Worm (Caenorhabditis elegans) whole organism, L1 larva: Measurements from ENCODE around the gene C14A4.8.

Experiments used
- C04F5.9 ChIP-seq: sonication (generic microtip); optimal IDR thresholded peaks from 2 replicates; lab custom pipeline; 2016; ENCODE audit warnings: missing genetic modification characterization, missing compliant biosample characterization
- C16A3.4 ChIP-seq: fragments of 150-350 bp; optimal IDR thresholded peaks from 2 replicates; lab custom pipeline; 2014; ENCODE audit warnings: missing biosample characterization, missing genetic modification characterization
- C34B4.2 ChIP-seq: sonication (generic microtip); optimal IDR thresholded peaks from 2 replicates; lab custom pipeline; 2017; ENCODE audit warnings: mild to moderate bottlenecking, missing genetic modification characterization, missing compliant biosample characterization
- Y116A8C.19 ChIP-seq: sonication (generic microtip); optimal IDR thresholded peaks from 2 replicates; lab custom pipeline; 2016; ENCODE audit warnings: missing compliant biosample characterization, missing genetic modification characterization, borderline replicate concordance
- aha-1 ChIP-seq: fragments of 150-350 bp; optimal IDR thresholded peaks from 2 replicates; lab custom pipeline; 2014; ENCODE audit warnings: missing biosample characterization, missing genetic modification characterization
- aly-2 ChIP-seq: fragments of 150-350 bp; optimal IDR thresholded peaks from 2 replicates; lab custom pipeline; 2014; ENCODE audit warnings: missing biosample characterization, missing genetic modification characterization
- ama-1 ChIP-seq: fragments of 150-350 bp; optimal IDR thresholded peaks from 2 replicates; lab custom pipeline; 2014
- blmp-1 ChIP-seq: fragments of 150-350 bp; optimal IDR thresholded peaks from 2 replicates; lab custom pipeline; 2014; ENCODE audit warnings: missing biosample characterization, missing genetic modification characterization
- ceh-8 ChIP-seq: fragments of 200-800 bp; sonication (Bioruptor generic); optimal IDR thresholded peaks from 2 replicates; lab custom pipeline; 2018; ENCODE audit warnings: mild to moderate bottlenecking, missing genetic modification characterization, moderate library complexity, missing compliant biosample characterization
- ceh-82 ChIP-seq, 3 experiments: fragments of 150-350 bp in 1 of 3; sonication (generic microtip) in 2 of 3; optimal IDR thresholded peaks; 2 replicates each; lab custom pipeline; 2014 to 2017; ENCODE audit warnings: missing biosample characterization in 3 of 3, missing genetic modification characterization in 3 of 3
- ceh-90 ChIP-seq: sonication (generic microtip); optimal IDR thresholded peaks from 2 replicates; lab custom pipeline; 2016; ENCODE audit warnings: missing genetic modification characterization, missing compliant biosample characterization
- dpl-1 ChIP-seq, 3 experiments: fragments of 150-350 bp in 2 of 3; sonication (generic microtip) in 1 of 3; optimal IDR thresholded peaks; 2 replicates each; lab custom pipeline; 2014 to 2017; ENCODE audit warnings: missing biosample characterization in 3 of 3, missing genetic modification characterization in 3 of 3, missing genetic modification reagents in 3 of 3
- dsc-1 ChIP-seq: sonication (generic microtip); optimal IDR thresholded peaks from 2 replicates; lab custom pipeline; 2016; ENCODE audit warnings: mild to moderate bottlenecking, missing genetic modification characterization, missing compliant biosample characterization
- efl-1 ChIP-seq, 4 experiments: fragments of 150-350 bp; optimal IDR thresholded peaks in 3 of 4; peaks in 1 of 4; 1 replicate in 1 of 4; 2 replicates in 3 of 4; lab custom pipeline; 2014; ENCODE audit warnings: missing biosample characterization in 2 of 4, missing genetic modification characterization in 2 of 4, missing genetic modification reagents in 2 of 4
- egl-27 ChIP-seq, 2 experiments: fragments of 150-350 bp in 1 of 2; sonication (generic microtip); optimal IDR thresholded peaks; 3 replicates each; lab custom pipeline; 2017 to 2018; ENCODE audit warnings: missing biosample characterization in 2 of 2, missing genetic modification characterization in 2 of 2, missing genetic modification reagents in 2 of 2
- elt-3 ChIP-seq, 6 experiments: fragments of 150-350 bp in 1 of 6; sonication (generic microtip); optimal IDR thresholded peaks; 2 replicates each; lab custom pipeline; 2017 to 2018; ENCODE audit warnings: missing biosample characterization in 6 of 6, missing genetic modification characterization in 6 of 6, inconsistent platforms in 1 of 6
- fkh-10 ChIP-seq: sonication (generic microtip); optimal IDR thresholded peaks from 2 replicates; lab custom pipeline; 2017; ENCODE audit warnings: missing biosample characterization, missing genetic modification reagents, missing genetic modification characterization
- fkh-8 ChIP-seq: sonication (generic microtip); optimal IDR thresholded peaks from 2 replicates; lab custom pipeline; 2016; ENCODE audit warnings: mild to moderate bottlenecking, missing genetic modification characterization, missing compliant biosample characterization
- fos-1 ChIP-seq: fragments of 150-350 bp; optimal IDR thresholded peaks from 2 replicates; lab custom pipeline; 2014; ENCODE audit warnings: missing biosample characterization, missing genetic modification characterization
- grh-1 ChIP-seq: fragments of 200-800 bp; sonication (Bioruptor generic); IDR thresholded peaks from 2 replicates; pipeline ENCODE4 v1.3.6; 2022; ENCODE audit warnings: missing genetic modification reagents, missing genetic modification characterization, missing compliant biosample characterization
- isw-1 ChIP-seq: fragments of 200-800 bp; sonication (Bioruptor generic); IDR thresholded peaks from 2 replicates; pipeline ENCODE4 v1.3.6; 2022; ENCODE audit warnings: missing genetic modification characterization, missing compliant biosample characterization
- lin-13 ChIP-seq: fragments of 150-350 bp; optimal IDR thresholded peaks from 2 replicates; lab custom pipeline; 2014; ENCODE audit warnings: missing biosample characterization, missing genetic modification reagents, missing genetic modification characterization
- lin-14 ChIP-seq: fragments of 200-800 bp; sonication (Bioruptor generic); optimal IDR thresholded peaks from 2 replicates; lab custom pipeline; 2018; ENCODE audit warnings: mild to moderate bottlenecking, missing genetic modification characterization, moderate library complexity, missing compliant biosample characterization
- lin-15B ChIP-seq: fragments of 150-350 bp; sonication (generic microtip); optimal IDR thresholded peaks from 3 replicates; lab custom pipeline; 2014; ENCODE audit warnings: missing biosample characterization, missing genetic modification characterization
- lir-3 ChIP-seq: sonication (generic microtip); optimal IDR thresholded peaks from 2 replicates; lab custom pipeline; 2016; ENCODE audit warnings: mild to moderate bottlenecking, missing genetic modification characterization, moderate library complexity, missing compliant biosample characterization; ENCODE audit not compliant: poor library complexity
- mdl-1 ChIP-seq, 2 experiments: fragments of 150-350 bp; optimal IDR thresholded peaks; 2 replicates each; lab custom pipeline; 2014 to 2017; ENCODE audit warnings: missing biosample characterization in 2 of 2, missing genetic modification characterization in 2 of 2, inconsistent platforms in 1 of 2
- mef-2 ChIP-seq: fragments of 150-350 bp; optimal IDR thresholded peaks from 2 replicates; lab custom pipeline; 2014; ENCODE audit warnings: missing biosample characterization, missing genetic modification characterization
- mep-1 ChIP-seq: fragments of 150-350 bp; optimal IDR thresholded peaks from 2 replicates; lab custom pipeline; 2014; ENCODE audit warnings: missing biosample characterization, missing genetic modification characterization
- nhr-11 ChIP-seq: fragments of 150-350 bp; optimal IDR thresholded peaks from 2 replicates; lab custom pipeline; 2014; ENCODE audit warnings: missing biosample characterization, missing genetic modification characterization
- nhr-12 ChIP-seq: sonication (generic microtip); optimal IDR thresholded peaks from 2 replicates; lab custom pipeline; 2017; ENCODE audit warnings: missing biosample characterization, missing genetic modification characterization
- nhr-19 ChIP-seq: fragments of 200-800 bp; sonication (Bioruptor generic); conservative IDR thresholded peaks from 2 replicates; pipeline ENCODE4 v1.3.6; 2022; ENCODE audit warnings: missing genetic modification characterization, missing compliant biosample characterization
- nhr-20 ChIP-seq: sonication (generic microtip); optimal IDR thresholded peaks from 2 replicates; lab custom pipeline; 2016; ENCODE audit warnings: mild to moderate bottlenecking, missing genetic modification characterization, missing compliant biosample characterization
- nhr-237 ChIP-seq: fragments of 150-350 bp; optimal IDR thresholded peaks from 2 replicates; lab custom pipeline; 2014; ENCODE audit warnings: missing biosample characterization, missing genetic modification characterization
- nhr-76 ChIP-seq: sonication (generic microtip); optimal IDR thresholded peaks from 2 replicates; lab custom pipeline; 2017; ENCODE audit warnings: missing biosample characterization, missing genetic modification characterization
- nhr-90 ChIP-seq: sonication (generic microtip); optimal IDR thresholded peaks from 2 replicates; lab custom pipeline; 2016; ENCODE audit warnings: mild to moderate bottlenecking, missing genetic modification characterization, missing compliant biosample characterization; ENCODE audit not compliant: poor library complexity
- snu-23 ChIP-seq: sonication (generic microtip); optimal IDR thresholded peaks from 2 replicates; lab custom pipeline; 2016; ENCODE audit warnings: missing genetic modification characterization, missing compliant biosample characterization
- sox-4 ChIP-seq: sonication (generic microtip); optimal IDR thresholded peaks from 2 replicates; lab custom pipeline; 2016; ENCODE audit warnings: missing genetic modification characterization, missing compliant biosample characterization
- sptf-1 ChIP-seq: fragments of 150-350 bp; optimal IDR thresholded peaks from 2 replicates; lab custom pipeline; 2014; ENCODE audit warnings: missing biosample characterization, missing genetic modification characterization
- sup-37 ChIP-seq: fragments of 200-800 bp; sonication (Bioruptor generic); optimal IDR thresholded peaks from 2 replicates; lab custom pipeline; 2018; ENCODE audit warnings: mild to moderate bottlenecking, missing genetic modification characterization, missing compliant biosample characterization
- swsn-7 ChIP-seq: sonication (generic microtip); optimal IDR thresholded peaks from 2 replicates; lab custom pipeline; 2016; ENCODE audit warnings: missing genetic modification characterization, missing compliant biosample characterization
- tbx-2 ChIP-seq: sonication (generic microtip); optimal IDR thresholded peaks from 2 replicates; lab custom pipeline; 2016; ENCODE audit warnings: missing genetic modification characterization, missing compliant biosample characterization
- tlp-1 ChIP-seq: fragments of 150-350 bp; optimal IDR thresholded peaks from 2 replicates; lab custom pipeline; 2014; ENCODE audit warnings: missing biosample characterization, missing genetic modification characterization
- unc-130 ChIP-seq: fragments of 150-350 bp; optimal IDR thresholded peaks from 2 replicates; lab custom pipeline; 2017; ENCODE audit warnings: missing biosample characterization, missing genetic modification characterization, inconsistent platforms
- xbp-1 ChIP-seq: sonication (generic microtip); optimal IDR thresholded peaks from 2 replicates; lab custom pipeline; 2016; ENCODE audit warnings: missing genetic modification characterization, missing compliant biosample characterization
- zag-1 ChIP-seq: fragments of 150-350 bp; optimal IDR thresholded peaks from 2 replicates; lab custom pipeline; 2014; ENCODE audit warnings: missing biosample characterization, missing genetic modification characterization

The C14A4.8 gene

DNA sequence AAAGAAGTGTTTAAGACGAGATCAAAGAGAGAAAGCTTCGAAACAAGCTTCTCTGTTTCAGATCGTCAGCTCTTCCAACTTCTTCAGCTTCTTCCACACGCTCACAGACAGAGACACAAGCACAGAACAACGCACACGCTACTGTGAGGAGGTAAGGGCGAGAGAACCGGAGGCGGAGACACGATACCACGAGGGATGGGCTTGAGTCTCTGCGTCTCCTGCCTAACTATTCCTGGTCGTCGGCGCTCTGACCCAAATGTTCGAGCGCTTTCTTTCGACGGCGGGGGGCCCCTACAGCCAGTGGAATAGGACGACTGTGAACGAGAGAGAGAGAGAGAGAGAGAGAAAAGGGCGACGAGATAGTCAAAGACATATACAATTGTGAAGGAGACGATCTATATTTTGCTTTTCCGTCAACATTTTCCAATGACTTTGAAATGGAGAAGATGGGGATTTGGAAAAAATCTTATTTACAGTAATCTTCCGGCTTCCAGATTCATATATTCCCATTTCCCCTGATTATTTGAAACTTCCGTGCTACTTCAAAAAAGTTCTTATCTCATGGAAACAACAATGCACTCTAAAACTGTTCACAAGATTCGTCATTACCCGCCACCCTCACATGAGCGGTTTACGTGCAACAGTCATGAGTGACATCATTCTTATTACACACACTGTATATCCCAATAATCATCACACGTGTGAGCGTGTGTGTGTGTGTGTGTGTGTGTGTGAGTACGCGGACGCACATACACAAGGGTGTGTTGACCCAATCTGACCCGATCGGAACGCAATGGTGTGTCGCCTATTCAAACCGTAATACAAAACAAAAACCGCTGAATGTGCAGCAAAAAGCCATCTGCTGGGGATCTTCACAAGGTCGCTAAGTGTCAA, 48.9 kb downstream of the C14A4.8 start (continued):
- TF ChIP-seq nhr-237 (tag; lab: Kevin White, UChicago): peak; percentile 48
- peak; percentile 19 for TF ChIP-seq C04F5.9 (tag; lab: Kevin White, UChicago)
- TF ChIP-seq fkh-8 (tag; lab: Kevin White, UChicago): peak; percentile 95
- peak; percentile 78 for TF ChIP-seq xbp-1
- no peak for TF ChIP-seq aha-1
- peak; percentile 57 for TF ChIP-seq dsc-1
- TF ChIP-seq sup-37 (GFP tag; lab: Kevin White, UChicago): peak; percentile 5
- no peak for TF ChIP-seq zag-1 (tag; lab: Kevin White, UChicago)
- peak; percentile 46 for TF ChIP-seq blmp-1
- TF ChIP-seq fos-1 (tag; lab: Kevin White, UChicago): peak; percentile 50
- peak; percentile 94 for TF ChIP-seq lin-13 (GFP tag; lab: Kevin White, UChicago)
- TF ChIP-seq nhr-11: peak; percentile 80
- no peak for TF ChIP-seq nhr-76 (tag; lab: Kevin White, UChicago)
- peak; percentile 94 for TF ChIP-seq snu-23 (GFP tag; lab: Kevin White, UChicago)
- peak; percentile 96 for TF ChIP-seq lin-14
- peak; percentile 90 for TF ChIP-seq swsn-7 (tag; lab: Kevin White, UChicago)
- TF ChIP-seq grh-1 (GFP tag; lab: Robert Waterston, UW): peak; percentile 39
- peak; percentile 44 to 59 (median 45) for TF ChIP-seq dpl-1 (GFP tag; optimal IDR thresholded peaks at IDR 0.05; lab: Kevin White, UChicago)
- TF ChIP-seq lir-3 (tag; lab: Kevin White, UChicago): peak; percentile 34
- TF ChIP-seq nhr-12 (tag; lab: Kevin White, UChicago): no peak
- TF ChIP-seq efl-1 (optimal IDR thresholded peaks at IDR 0.05; lab: Kevin White, UChicago): peak; percentile 71 to 82
- TF ChIP-seq efl-1 (GFP tag; optimal IDR thresholded peaks at IDR 0.05 in 1 of 2; lab: Kevin White, UChicago): peak; percentile 44 to 92
- peak; percentile 36 for TF ChIP-seq sox-4 (tag; lab: Kevin White, UChicago)
- TF ChIP-seq ceh-8 (GFP tag; lab: Kevin White, UChicago): peak; percentile 15
- TF ChIP-seq elt-3 (tag; optimal IDR thresholded peaks at IDR 0.05; lab: Kevin White, UChicago): peak in 4 of 6 experiments; percentile 17 to 64 (median 50)
- TF ChIP-seq mdl-1 (tag; optimal IDR thresholded peaks at IDR 0.05; lab: Kevin White, UChicago): peak; percentile 85 to 95
- peak; percentile 85 to 95 (median 94) for TF ChIP-seq ceh-82 (tag; optimal IDR thresholded peaks at IDR 0.05; lab: Kevin White, UChicago)
- TF ChIP-seq nhr-90 (tag; lab: Kevin White, UChicago): peak; percentile 65
- peak; percentile 82 for TF ChIP-seq nhr-20 (tag; lab: Kevin White, UChicago)
- TF ChIP-seq mep-1: peak; percentile 48
- TF ChIP-seq unc-130 (tag; lab: Kevin White, UChicago): peak; percentile 22
- TF ChIP-seq sptf-1: no peak
- peak; percentile 76 for TF ChIP-seq nhr-19 (GFP tag; lab: Robert Waterston, UW)
- TF ChIP-seq C16A3.4 (tag; lab: Kevin White, UChicago): peak; percentile 85
- TF ChIP-seq fkh-10 (GFP tag; lab: Kevin White, UChicago): peak; percentile 89
- peak; percentile 59 for TF ChIP-seq isw-1 (GFP tag; lab: Robert Waterston, UW)
- TF ChIP-seq tbx-2: peak; percentile 83
- TF ChIP-seq aly-2 (tag; lab: Kevin White, UChicago): peak; percentile 16
- no peak for TF ChIP-seq tlp-1
- TF ChIP-seq egl-27 (tag; optimal IDR thresholded peaks at IDR 0.05; lab: Kevin White, UChicago): peak in 1 of 2 experiments; percentile 56
- peak; percentile 44 for TF ChIP-seq lin-15B (tag; lab: Kevin White, UChicago)
- peak; percentile 97 for TF ChIP-seq ama-1 (lab: Kevin White, UChicago)
- no peak for TF ChIP-seq C34B4.2 (tag; lab: Kevin White, UChicago)
- no peak for TF ChIP-seq Y116A8C.19 (tag; lab: Kevin White, UChicago)
- TF ChIP-seq ceh-90: no peak
- TF ChIP-seq mef-2 (tag; lab: Kevin White, UChicago): peak; percentile 45
- TF ChIP-seq, all 84 proteins: peak for 57
